Fruit fly (Drosophila melanogaster) whole organism, wandering third instar larva: ENCODE data around the gene CG1394.
A peak's percentile ranks its signal among the peaks of the same experiment; 100 is the strongest.

Experiments used
- Abd-B ChIP-seq: fragments of >200 bp; optimal IDR thresholded peaks from 2 replicates; lab custom pipeline; 2017; ENCODE audit warnings: missing biosample characterization, missing genetic modification characterization
- CG32264 ChIP-seq: fragments of 200-800 bp; sonication (Bioruptor generic); optimal IDR thresholded peaks from 2 replicates; lab custom pipeline; 2016; ENCODE audit warnings: missing biosample characterization, missing genetic modification characterization
- CG9705 ChIP-seq: fragments of 200-800 bp; sonication (Bioruptor generic); optimal IDR thresholded peaks from 2 replicates; lab custom pipeline; 2018; ENCODE audit warnings: missing biosample characterization, mild to moderate bottlenecking, missing genetic modification characterization
- CrebA ChIP-seq: fragments of 200-800 bp; sonication (Bioruptor generic); optimal IDR thresholded peaks from 2 replicates; lab custom pipeline; 2016; ENCODE audit warnings: missing biosample characterization, mild to moderate bottlenecking, missing genetic modification characterization, borderline replicate concordance
- Dfd ChIP-seq: fragments of >200 bp; optimal IDR thresholded peaks from 2 replicates; lab custom pipeline; 2017; ENCODE audit warnings: missing biosample characterization, missing genetic modification characterization
- Dif ChIP-seq: fragments of 200-275, 200-300 bp; sonication (Bioruptor generic); optimal IDR thresholded peaks from 2 replicates; lab custom pipeline; 2018; ENCODE audit warnings: missing biosample characterization, missing genetic modification characterization; ENCODE audit not compliant: partially characterized antibody
- GATAd ChIP-seq: sonication (Bioruptor generic); optimal IDR thresholded peaks from 2 replicates; lab custom pipeline; 2016; ENCODE audit warnings: missing biosample characterization, missing genetic modification characterization
- HLH106 ChIP-seq: fragments of 200-800 bp; optimal IDR thresholded peaks from 3 replicates; lab custom pipeline; 2019; ENCODE audit warnings: missing biosample characterization, mild to moderate bottlenecking, missing genetic modification characterization, moderate library complexity
- Hnf4 ChIP-seq: fragments of 200-800 bp; sonication (Bioruptor generic); optimal IDR thresholded peaks from 2 replicates; lab custom pipeline; 2016; ENCODE audit warnings: missing biosample characterization, mild to moderate bottlenecking, missing genetic modification characterization
- Hr78 ChIP-seq: fragments of >200 bp; optimal IDR thresholded peaks from 2 replicates; lab custom pipeline; 2017; ENCODE audit warnings: missing biosample characterization, missing genetic modification characterization
- Hr83 ChIP-seq: fragments of 200-300 bp; sonication (Bioruptor generic); optimal IDR thresholded peaks from 2 replicates; lab custom pipeline; 2016; ENCODE audit warnings: missing biosample characterization, mild to moderate bottlenecking, missing genetic modification characterization, moderate library complexity; ENCODE audit not compliant: poor library complexity, severe bottlenecking
- Jra ChIP-seq: sonication (Bioruptor generic); optimal IDR thresholded peaks from 2 replicates; lab custom pipeline; 2016; ENCODE audit warnings: missing biosample characterization, missing genetic modification characterization
- Mio ChIP-seq: sonication (Bioruptor generic); optimal IDR thresholded peaks from 2 replicates; lab custom pipeline; 2016; ENCODE audit warnings: missing biosample characterization, missing genetic modification characterization
- Myc ChIP-seq: fragments of >200 bp; optimal IDR thresholded peaks from 2 replicates; lab custom pipeline; 2017
- N ChIP-seq: fragments of >200 bp; optimal IDR thresholded peaks from 2 replicates; lab custom pipeline; 2018; ENCODE audit warnings: missing biosample characterization, missing external identifiers, missing genetic modification characterization
- OdsH ChIP-seq: fragments of 200-800 bp; sonication (Bioruptor generic); optimal IDR thresholded peaks from 2 replicates; lab custom pipeline; 2016; ENCODE audit warnings: missing biosample characterization, mild to moderate bottlenecking, missing genetic modification characterization
- Rel ChIP-seq, 2 experiments: fragments of 200-800 bp; sonication (Bioruptor generic) in 1 of 2; optimal IDR thresholded peaks; 2 replicates in 1 of 2; 3 replicates in 1 of 2; lab custom pipeline; 2016 to 2019; ENCODE audit warnings: mild to moderate bottlenecking in 2 of 2, missing biosample characterization in 2 of 2, missing genetic modification characterization in 2 of 2, moderate library complexity in 1 of 2
- Sp1 ChIP-seq: fragments of 200-800 bp; sonication (Bioruptor generic); optimal IDR thresholded peaks from 3 replicates; lab custom pipeline; 2019; ENCODE audit warnings: missing biosample characterization, mild to moderate bottlenecking, missing genetic modification characterization, moderate library complexity
- Vsx2 ChIP-seq: fragments of 200-300, 225-300 bp; sonication (Bioruptor generic); optimal IDR thresholded peaks from 2 replicates; lab custom pipeline; 2018; ENCODE audit warnings: missing biosample characterization, missing genetic modification characterization; ENCODE audit not compliant: partially characterized antibody
- br ChIP-seq: fragments of 200-800 bp; sonication (Bioruptor generic); optimal IDR thresholded peaks from 2 replicates; lab custom pipeline; 2016; ENCODE audit warnings: missing biosample characterization, missing genetic modification characterization
- brk ChIP-seq: fragments of 200-800 bp; sonication (Bioruptor generic); optimal IDR thresholded peaks from 2 replicates; lab custom pipeline; 2016; ENCODE audit warnings: missing biosample characterization, mild to moderate bottlenecking, missing genetic modification characterization
- dl ChIP-seq, 2 experiments: fragments of 175-275, 200-275 bp in 1 of 2; fragments of 200-275 bp in 1 of 2; sonication (Bioruptor generic); optimal IDR thresholded peaks; lab custom pipeline; 2018; ENCODE audit warnings: mild to moderate bottlenecking in 2 of 2, missing biosample characterization in 2 of 2, missing genetic modification characterization in 2 of 2, moderate library complexity in 2 of 2; ENCODE audit not compliant: partially characterized antibody in 2 of 2, insufficient read depth in 1 of 2
- dsf ChIP-seq: sonication (Bioruptor generic); optimal IDR thresholded peaks from 2 replicates; lab custom pipeline; 2016; ENCODE audit warnings: missing biosample characterization, missing genetic modification characterization, borderline replicate concordance
- ey ChIP-seq: fragments of 200-800 bp; sonication (Bioruptor generic); optimal IDR thresholded peaks from 2 replicates; lab custom pipeline; 2016; ENCODE audit warnings: missing biosample characterization, missing genetic modification characterization
- foxo ChIP-seq, 2 experiments: fragments of 200-800 bp; sonication (Bioruptor generic); optimal IDR thresholded peaks; 2 replicates in 1 of 2; 3 replicates in 1 of 2; lab custom pipeline; 2016 to 2017; ENCODE audit warnings: missing biosample characterization in 2 of 2, missing genetic modification characterization in 2 of 2
- fru ChIP-seq: fragments of 200-800 bp; sonication (Bioruptor generic); optimal IDR thresholded peaks from 3 replicates; lab custom pipeline; 2016; ENCODE audit warnings: missing biosample characterization, mild to moderate bottlenecking, missing genetic modification characterization
- jim ChIP-seq: fragments of 175-275, 200-325 bp; sonication (Bioruptor generic); optimal IDR thresholded peaks from 2 replicates; lab custom pipeline; 2016; ENCODE audit warnings: missing biosample characterization, mild to moderate bottlenecking, missing genetic modification characterization
- lola ChIP-seq: fragments of >200 bp; optimal IDR thresholded peaks from 2 replicates; lab custom pipeline; 2017; ENCODE audit warnings: missing biosample characterization, missing genetic modification characterization
- pan ChIP-seq: fragments of >200 bp; optimal IDR thresholded peaks from 2 replicates; lab custom pipeline; 2017
- psq ChIP-seq: fragments of 200-800 bp; sonication (Bioruptor generic); optimal IDR thresholded peaks from 3 replicates; lab custom pipeline; 2017; ENCODE audit warnings: missing biosample characterization, mild to moderate bottlenecking, missing genetic modification characterization, moderate library complexity
- rgr ChIP-seq: fragments of 200-800 bp; sonication (Bioruptor generic); optimal IDR thresholded peaks from 3 replicates; lab custom pipeline; 2016; ENCODE audit warnings: missing biosample characterization, mild to moderate bottlenecking, missing genetic modification characterization
- sage ChIP-seq: fragments of 200-800 bp; sonication (Bioruptor generic); optimal IDR thresholded peaks from 2 replicates; lab custom pipeline; 2016; ENCODE audit warnings: missing biosample characterization, mild to moderate bottlenecking, missing genetic modification characterization
- sv ChIP-seq: fragments of 200-800 bp; sonication (Bioruptor generic); optimal IDR thresholded peaks from 3 replicates; lab custom pipeline; 2016; ENCODE audit warnings: missing biosample characterization, missing genetic modification characterization
- tai ChIP-seq: sonication (Bioruptor generic); optimal IDR thresholded peaks from 2 replicates; lab custom pipeline; 2016; ENCODE audit warnings: missing biosample characterization, missing genetic modification characterization
- usp ChIP-seq: fragments of >200 bp; optimal IDR thresholded peaks from 2 replicates; lab custom pipeline; 2017; ENCODE audit warnings: missing biosample characterization, missing genetic modification characterization
- woc ChIP-seq: sonication (Bioruptor generic); optimal IDR thresholded peaks from 2 replicates; lab custom pipeline; 2016; ENCODE audit warnings: missing biosample characterization, mild to moderate bottlenecking, missing genetic modification characterization

CG1394 gene

DNA sequence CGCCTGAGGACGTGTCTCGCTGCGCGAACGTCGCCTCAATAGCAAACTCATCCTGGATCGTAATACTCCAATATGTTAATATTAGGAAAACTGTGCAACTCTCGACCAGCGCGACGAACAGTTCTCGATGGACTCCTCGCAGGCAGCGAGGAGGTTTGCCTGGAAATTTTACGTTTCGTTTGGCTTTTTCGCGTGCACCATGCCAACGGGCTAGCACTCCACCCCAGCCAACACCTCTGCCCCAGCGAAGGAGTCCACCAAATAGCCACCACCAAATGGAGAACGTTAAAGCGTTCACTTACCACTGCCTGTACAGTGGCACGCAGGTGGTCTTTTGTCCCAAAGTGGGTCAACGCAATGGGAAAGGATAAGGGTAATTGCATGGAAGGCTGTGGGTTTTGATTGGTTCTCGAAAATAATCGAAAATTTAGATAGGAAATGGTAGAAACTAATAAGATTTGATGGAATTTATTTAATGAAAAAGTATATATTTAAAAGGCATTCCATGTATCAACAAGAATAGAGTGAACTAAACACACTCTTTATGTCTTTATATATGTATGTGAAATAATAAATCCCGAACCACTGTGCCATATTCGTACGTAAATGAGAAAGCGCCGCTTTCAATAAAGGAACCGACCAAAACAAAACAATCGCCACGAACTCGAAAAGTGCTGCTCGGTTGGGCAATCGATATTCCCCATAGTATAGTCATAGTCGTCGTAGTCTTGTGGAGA lies 10.6 kb downstream of the CG1394 start, which contains the start of gene CG32668:
CG32668 (minus strand) TSS at position 51 of the 737 bp plus-strand sequence.
- TF ChIP-seq brk (no peak), Mio (GFP tag; lab: Kevin White, UChicago) (no peak), usp (GFP tag; lab: Kevin White, UChicago) (no peak), Dif (no peak), CG32264 (no peak)

DNA sequence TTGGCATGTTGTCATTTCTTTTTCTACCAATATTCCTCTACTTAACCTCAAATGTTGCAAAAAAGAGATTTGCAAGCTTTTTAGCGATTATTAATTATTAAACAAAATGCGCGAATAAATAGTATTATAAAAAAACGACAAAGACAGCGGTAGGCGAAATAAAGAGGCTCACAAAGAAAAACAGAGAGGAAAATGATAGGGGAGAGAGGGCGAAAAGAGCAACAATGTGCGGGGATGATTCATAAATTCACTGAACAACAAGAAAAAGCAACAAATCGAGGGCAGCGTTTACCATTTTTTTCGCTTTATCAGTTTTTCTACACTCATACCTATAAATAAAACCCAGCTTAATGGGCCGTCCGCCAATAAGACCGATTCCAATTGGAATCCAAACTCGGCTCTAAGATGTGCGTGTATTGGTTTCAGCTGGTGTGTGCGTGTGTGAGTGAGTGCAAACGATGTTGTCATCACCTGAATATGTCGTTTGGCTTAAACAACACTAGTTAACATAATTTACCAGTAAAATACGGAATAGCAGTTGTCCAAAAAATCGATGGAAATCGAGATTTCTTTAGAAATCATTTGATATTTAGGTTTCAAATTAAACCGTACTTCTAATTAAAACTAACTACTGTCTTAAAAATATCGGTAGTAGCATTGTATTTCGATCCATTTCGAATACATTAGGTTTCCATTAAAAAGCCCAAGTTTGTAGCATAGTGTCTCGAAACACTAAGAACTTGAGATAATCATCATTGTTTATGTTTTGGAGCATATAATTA lies 14.5 kb downstream of the CG1394 start:
- TF ChIP-seq foxo (GFP tag; optimal IDR thresholded peaks at IDR 0.05; lab: Kevin White, UChicago), result peak in 1 of 2 experiments; percentile 24
- TF ChIP-seq psq (GFP tag; lab: Kevin White, UChicago), result peak; percentile 16
- no peak for TF ChIP-seq sv (GFP tag; lab: Kevin White, UChicago)
- TF ChIP-seq, all 38 proteins: peak for 2

DNA sequence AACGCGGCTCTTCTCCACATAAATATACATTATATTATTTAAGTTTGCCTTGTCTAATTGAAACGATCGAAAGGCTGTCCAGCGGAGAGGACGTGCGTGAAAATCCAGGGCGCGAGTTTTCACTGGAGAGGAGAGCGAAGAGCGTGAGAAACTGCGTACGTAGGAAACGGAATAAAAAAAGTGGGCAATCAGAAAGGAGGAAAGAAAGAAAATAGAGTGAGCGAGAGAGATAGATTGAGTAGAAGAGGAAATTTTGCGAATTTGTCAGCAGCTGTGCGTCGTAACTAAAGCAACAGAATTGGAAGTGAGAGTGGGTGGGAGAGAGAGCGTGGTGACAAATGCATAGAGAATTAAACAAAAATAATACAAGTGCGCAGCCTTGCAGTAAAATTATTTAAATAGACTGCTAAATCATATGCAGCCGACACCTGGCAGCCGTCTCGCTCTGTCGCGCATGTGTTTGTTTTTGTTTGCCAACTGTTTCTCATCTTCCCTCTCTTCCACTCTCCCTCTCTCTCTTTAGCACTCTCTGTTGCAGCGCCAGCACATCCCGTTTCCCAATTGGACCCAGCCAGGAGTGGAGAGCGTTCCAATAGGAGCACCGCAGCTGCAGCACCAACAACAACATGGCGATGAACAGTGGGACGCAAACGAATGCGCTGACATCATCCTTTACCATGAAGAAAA lies 15.8 kb downstream of the CG1394 start:
- TF ChIP-seq psq (GFP tag; lab: Kevin White, UChicago) (peak; percentile 98), dl (GFP tag; optimal IDR thresholded peaks at IDR 0.05; lab: Kevin White, UChicago; ENCODE audit: insufficient read depth in 1 of 2, partially characterized antibody in 2 of 2) (peak; percentile 58 to 86), OdsH (GFP tag; lab: Kevin White, UChicago) (peak; percentile 8), usp (GFP tag; lab: Kevin White, UChicago) (no peak), Dif (peak; percentile 60), Hr83 (GFP tag; lab: Kevin White, UChicago) (peak; percentile 50), rgr (GFP tag; lab: Kevin White, UChicago) (peak; percentile 30), pan (lab: Kevin White, UChicago) (no peak)

DNA sequence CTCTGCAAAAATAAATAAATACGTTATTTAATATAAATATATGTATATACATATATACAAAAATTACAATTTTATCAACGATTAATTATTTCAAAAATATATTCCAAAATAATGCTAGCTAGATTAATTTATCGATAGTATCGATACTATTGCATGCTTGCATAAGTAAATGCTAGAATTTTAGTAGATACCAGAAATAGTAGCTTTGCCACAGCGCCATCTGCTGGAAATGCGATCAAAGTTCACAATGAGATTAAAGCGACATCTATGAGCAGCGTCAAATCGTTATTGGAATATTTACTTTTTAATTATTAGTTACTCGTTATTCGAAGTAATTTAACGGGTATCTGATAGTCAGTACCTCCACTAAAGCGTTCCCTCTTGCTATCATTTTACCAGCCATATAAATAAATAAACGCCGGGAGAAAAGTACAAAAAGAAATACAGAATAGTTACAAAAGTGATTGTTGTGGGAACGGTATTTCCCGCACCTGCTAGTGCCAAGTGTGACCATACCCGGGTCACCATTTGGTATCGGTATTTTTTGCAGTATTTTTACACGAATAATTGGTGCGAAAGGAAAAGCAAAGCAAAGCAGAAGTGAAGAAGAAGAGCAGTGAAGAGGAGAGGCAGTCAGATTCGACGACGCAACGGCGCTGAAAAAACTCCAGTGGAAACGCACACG lies 16.5 kb downstream of the CG1394 start, which contains the start of the genes rtv and Dlic:
rtv (minus strand) TSS at position 165 of the 685 bp plus-strand sequence.
Dlic (plus strand) TSS at position 596 of the 685 bp plus-strand sequence.
- TF ChIP-seq psq (GFP tag; lab: Kevin White, UChicago) (peak; percentile 99), Vsx2 (GFP tag; lab: Kevin White, UChicago) (no peak), OdsH (GFP tag; lab: Kevin White, UChicago) (no peak), foxo (GFP tag; optimal IDR thresholded peaks at IDR 0.05; lab: Kevin White, UChicago) (peak in 1 of 2 experiments; percentile 51), Hnf4 (GFP tag; lab: Kevin White, UChicago) (no peak), CG32264 (no peak), Rel (GFP tag; optimal IDR thresholded peaks at IDR 0.05; lab: Kevin White, UChicago) (no peak), Rel (tag; optimal IDR thresholded peaks at IDR 0.05; lab: Kevin White, UChicago) (peak; percentile 43), dl (GFP tag; optimal IDR thresholded peaks at IDR 0.05; lab: Kevin White, UChicago; ENCODE audit: insufficient read depth in 1 of 2, partially characterized antibody in 2 of 2) (no peak), br (GFP tag; lab: Kevin White, UChicago) (no peak), tai (GFP tag; lab: Kevin White, UChicago) (no peak), Dfd (GFP tag; lab: Kevin White, UChicago) (no peak), fru (GFP tag; lab: Kevin White, UChicago) (peak; percentile 45), GATAd (GFP tag; lab: Kevin White, UChicago) (no peak), dsf (GFP tag; lab: Kevin White, UChicago) (no peak), Mio (GFP tag; lab: Kevin White, UChicago) (no peak), lola (no peak), usp (GFP tag; lab: Kevin White, UChicago) (no peak), Hr78 (no peak), HLH106 (peak; percentile 29), N (GFP tag; lab: Kevin White, UChicago) (no peak), Sp1 (GFP tag; lab: Kevin White, UChicago) (no peak), CG9705 (GFP tag; lab: Kevin White, UChicago) (no peak), pan (lab: Kevin White, UChicago) (no peak), jim (GFP tag; lab: Kevin White, UChicago) (no peak), Jra (GFP tag; lab: Kevin White, UChicago) (no peak), ey (GFP tag; lab: Kevin White, UChicago) (no peak), Myc (lab: Kevin White, UChicago) (peak; percentile 65), sage (GFP tag; lab: Kevin White, UChicago) (no peak), brk (no peak), sv (GFP tag; lab: Kevin White, UChicago) (no peak), Hr83 (GFP tag; lab: Kevin White, UChicago) (no peak), CrebA (no peak), rgr (GFP tag; lab: Kevin White, UChicago) (peak; percentile 8), Abd-B (GFP tag; lab: Kevin White, UChicago) (no peak), woc (no peak), Dif (no peak)
